Fruit fly (Drosophila melanogaster): ENCODE data around the gene His2Av.
A peak's percentile ranks its signal among the peaks of the same experiment; 100 is the strongest.

Gene His2Av

dm6 chr3R:26866577-26867456 is at the start of gene His2Av, which contains the start of gene ball:
Gene His2Av (plus strand): TSS chr3R:26866929.
Gene ball (minus strand): TSS chr3R:26866807.
- peak; percentile 93 for TF ChIP-seq vvl (GFP tag; IDR thresholded peaks at IDR 0.05)
- peak; percentile 88 for TF ChIP-seq CG15514 (GFP tag; optimal IDR thresholded peaks at IDR 0.05)
- peak; percentile 82 for TF ChIP-seq CG12744 (GFP tag; optimal IDR thresholded peaks at IDR 0.05)
- TF ChIP-seq CG13894 (tag; optimal IDR thresholded peaks at IDR 0.05): peak; percentile 82
- TF ChIP-seq Blimp-1 (GFP tag; optimal IDR thresholded peaks at IDR 0.05): peak; percentile 76
- peak; percentile 81; the same call in 2 of the 3 replicates for TF ChIP-seq zfh1 (GFP tag; IDR thresholded peaks at IDR 0.05)
- TF ChIP-seq Ssrp (tag; optimal IDR thresholded peaks at IDR 0.05): peak; percentile 40
- peak in 1 of 3 experiments; percentile 71 for TF ChIP-seq lola (GFP tag; optimal IDR thresholded peaks at IDR 0.05)
- TF ChIP-seq Optix (GFP tag; IDR thresholded peaks at IDR 0.05): peak; percentile 85
- peak; percentile 75 for TF ChIP-seq CG2678 (tag; optimal IDR thresholded peaks at IDR 0.05)
- TF ChIP-seq Med (GFP tag): peak; percentile 99
- TF ChIP-seq HLH4C (GFP tag; IDR thresholded peaks at IDR 0.05; ENCODE audit: partially characterized antibody): peak; percentile 83
- peak; percentile 83 for TF ChIP-seq E2f1 (GFP tag; IDR thresholded peaks at IDR 0.05)
- TF ChIP-seq az2 (GFP tag; optimal IDR thresholded peaks at IDR 0.05): peak; percentile 90
- TF ChIP-seq usp (GFP tag; optimal IDR thresholded peaks at IDR 0.05): no peak
- peak; percentile 87 for TF ChIP-seq Dip3 (GFP tag; optimal IDR thresholded peaks at IDR 0.05)
- peak; percentile 42 for TF ChIP-seq mirr (GFP tag; optimal IDR thresholded peaks at IDR 0.05)
- peak; percentile 71 for TF ChIP-seq so (GFP tag; IDR thresholded peaks at IDR 0.05)
- no peak for TF ChIP-seq ham (GFP tag; IDR thresholded peaks at IDR 0.05)
- TF ChIP-seq vnd (GFP tag; IDR thresholded peaks at IDR 0.05; ENCODE audit: partially characterized antibody): peak; percentile 82
- TF ChIP-seq CG6254 (GFP tag; optimal IDR thresholded peaks at IDR 0.05): peak; percentile 58
- peak; percentile 76 for TF ChIP-seq NC2α (GFP tag; optimal IDR thresholded peaks at IDR 0.05)
- TF ChIP-seq tgo (GFP tag; IDR thresholded peaks at IDR 0.05): peak; percentile 84
- peak; percentile 71 for TF ChIP-seq slp2 (GFP tag; optimal IDR thresholded peaks at IDR 0.05)
- 0 out of 3 replicates have a peak, but pooled peaks have one; percentile 27 for TF ChIP-seq CG7357 (GFP tag; IDR thresholded peaks at IDR 0.05)
- peak; percentile 80 for TF ChIP-seq Xrp1 (GFP tag; IDR thresholded peaks at IDR 0.05)
- TF ChIP-seq dimm (GFP tag; IDR thresholded peaks at IDR 0.05): 0 out of 2 replicates have a peak, but pooled peaks have one; percentile 45
- peak; percentile 68 for TF ChIP-seq CG3995 (GFP tag; optimal IDR thresholded peaks at IDR 0.05)
- peak; percentile 89 for TF ChIP-seq sd (tag; optimal IDR thresholded peaks at IDR 0.05)
- peak; percentile 94 for TF ChIP-seq Bgb (GFP tag; IDR thresholded peaks at IDR 0.05; ENCODE audit: partially characterized antibody)
- TF ChIP-seq Opbp (GFP tag; IDR thresholded peaks at IDR 0.05; ENCODE audit: partially characterized antibody): peak; percentile 92
- TF ChIP-seq CG6175 (GFP tag; IDR thresholded peaks at IDR 0.05): peak; percentile 52; the same call in 1 of the 3 replicates
- TF ChIP-seq Sry-β (GFP tag; optimal IDR thresholded peaks at IDR 0.05): no peak
- TF ChIP-seq Mes4 (GFP tag; optimal IDR thresholded peaks at IDR 0.05): peak; percentile 83
- peak; percentile 77 for TF ChIP-seq CG6272 (GFP tag; IDR thresholded peaks at IDR 0.05)
- peak; percentile 65 for TF ChIP-seq CG34376 (GFP tag; optimal IDR thresholded peaks at IDR 0.05)
- TF ChIP-seq CG13123 (GFP tag; optimal IDR thresholded peaks at IDR 0.05): peak; percentile 77
- peak; percentile 71 for TF ChIP-seq CG10979 (tag; optimal IDR thresholded peaks at IDR 0.05)
- TF ChIP-seq sna (GFP tag; IDR thresholded peaks at IDR 0.05; ENCODE audit: partially characterized antibody): peak; percentile 92
- peak; percentile 84 for TF ChIP-seq maf-S (GFP tag; optimal IDR thresholded peaks at IDR 0.05)
- TF ChIP-seq CG42726 (GFP tag; IDR thresholded peaks at IDR 0.05; ENCODE audit: partially characterized antibody): peak; percentile 95
- peak; percentile 69 for TF ChIP-seq CG11723 (GFP tag; optimal IDR thresholded peaks at IDR 0.05)
- peak; percentile 19 for TF ChIP-seq nom (GFP tag; optimal IDR thresholded peaks at IDR 0.05)
- TF ChIP-seq al (GFP tag; IDR thresholded peaks at IDR 0.05): peak; percentile 74
- TF ChIP-seq ac (GFP tag; optimal IDR thresholded peaks at IDR 0.05): peak; percentile 52
- TF ChIP-seq emc (GFP tag; optimal IDR thresholded peaks at IDR 0.05): peak; percentile 78
- peak; percentile 75 for TF ChIP-seq scrt (GFP tag; optimal IDR thresholded peaks at IDR 0.05)
